Fruit fly (Drosophila melanogaster) whole organism, embryonic: Measurements from ENCODE around the gene CG13127.
A peak's percentile ranks its signal among the peaks of the same experiment; 100 is the strongest.

Experiments
- Atf3 ChIP-seq: fragments of 200-800 bp; sonication (Bioruptor generic); optimal IDR thresholded peaks from 3 replicates; lab custom pipeline; 2016; ENCODE audit warnings: missing biosample characterization, missing genetic modification characterization
- BEAF-32 ChIP-seq: fragments of 200-800 bp; sonication (Bioruptor generic); optimal IDR thresholded peaks from 3 replicates; lab custom pipeline; 2017; ENCODE audit warnings: missing biosample characterization, missing genetic modification characterization, mild to moderate bottlenecking, moderate library complexity, missing genetic modification reagents
- Bdp1 ChIP-seq: fragments of 200-800 bp; sonication (Bioruptor generic); optimal IDR thresholded peaks from 3 replicates; lab custom pipeline; 2016; ENCODE audit warnings: missing biosample characterization, missing genetic modification characterization
- C15 ChIP-seq: fragments of 200-800 bp; sonication (Bioruptor generic); IDR thresholded peaks from 3 replicates; pipeline ENCODE4 v1.3.6; 2022; ENCODE audit warnings: missing biosample characterization, missing genetic modification characterization
- CG10321 ChIP-seq: fragments of 200-800 bp; sonication (Bioruptor generic); IDR thresholded peaks from 2 replicates; pipeline ENCODE4 v1.3.6; 2022; ENCODE audit warnings: missing biosample characterization, missing genetic modification characterization
- CG11093 ChIP-seq: fragments of 200-800 bp; sonication (Bioruptor generic); IDR thresholded peaks from 3 replicates; pipeline ENCODE4 v1.3.6; 2022; ENCODE audit warnings: missing biosample characterization, missing genetic modification characterization
- CG12104 ChIP-seq: fragments of 200-800 bp; sonication (Bioruptor generic); optimal IDR thresholded peaks from 3 replicates; lab custom pipeline; 2016; ENCODE audit warnings: missing biosample characterization, missing genetic modification characterization
- CG13775 ChIP-seq: fragments of 200-800 bp; sonication (Bioruptor generic); optimal IDR thresholded peaks from 3 replicates; lab custom pipeline; 2017; ENCODE audit warnings: missing biosample characterization, mild to moderate bottlenecking, missing genetic modification characterization
- CG14441 ChIP-seq: fragments of 200-800 bp; sonication (Bioruptor generic); IDR thresholded peaks from 2 replicates; pipeline ENCODE4 v1.3.6; 2022; ENCODE audit warnings: missing biosample characterization, missing genetic modification characterization
- CG17568 ChIP-seq: fragments of 200-800 bp; sonication (Bioruptor generic); optimal IDR thresholded peaks from 2 replicates; lab custom pipeline; 2018; ENCODE audit warnings: missing biosample characterization, mild to moderate bottlenecking, missing genetic modification characterization, moderate library complexity
- CG32532 ChIP-seq: fragments of 200-800 bp; sonication (Bioruptor generic); IDR thresholded peaks from 2 replicates; pipeline ENCODE4 v1.3.6; 2022; ENCODE audit warnings: missing biosample characterization, missing genetic modification characterization
- CG33557 ChIP-seq: fragments of 200-800 bp; sonication (Bioruptor generic); optimal IDR thresholded peaks from 2 replicates; lab custom pipeline; 2019; ENCODE audit warnings: missing biosample characterization, mild to moderate bottlenecking, missing genetic modification characterization, moderate library complexity
- CG3995 ChIP-seq: fragments of 200-800 bp; sonication (Bioruptor generic); optimal IDR thresholded peaks from 3 replicates; lab custom pipeline; 2016; ENCODE audit warnings: missing biosample characterization, missing genetic modification characterization
- CG4820 ChIP-seq: fragments of 200-800 bp; sonication (Bioruptor generic); optimal IDR thresholded peaks from 3 replicates; lab custom pipeline; 2016; ENCODE audit warnings: missing biosample characterization, missing genetic modification characterization
- CG5953 ChIP-seq: fragments of 200-800 bp; sonication (Bioruptor generic); IDR thresholded peaks from 2 replicates; pipeline ENCODE4 v1.3.6; 2022; ENCODE audit warnings: missing biosample characterization, missing genetic modification characterization
- CHES-1-like ChIP-seq: fragments of 200-800 bp; sonication (Bioruptor generic); optimal IDR thresholded peaks from 2 replicates; lab custom pipeline; 2016; ENCODE audit warnings: missing biosample characterization, missing genetic modification characterization
- Chrac-16 ChIP-seq: fragments of 200-800 bp; sonication (Bioruptor generic); optimal IDR thresholded peaks from 3 replicates; lab custom pipeline; 2016; ENCODE audit warnings: missing biosample characterization, missing genetic modification characterization
- Dip2 ChIP-seq: fragments of 200-800 bp; sonication (Bioruptor generic); IDR thresholded peaks from 2 replicates; pipeline ENCODE4 v1.3.6; 2022; ENCODE audit warnings: missing biosample characterization, missing genetic modification characterization
- Ets65A ChIP-seq: fragments of 200-800 bp; sonication (Bioruptor generic); peaks from one replicate; lab custom pipeline; 2016; ENCODE audit warnings: missing biosample characterization, missing genetic modification characterization
- GATAe ChIP-seq: fragments of 200-800 bp; sonication (Bioruptor generic); conservative IDR thresholded peaks from 2 replicates; pipeline ENCODE4 v1.3.6; 2022; ENCODE audit warnings: missing biosample characterization, missing genetic modification characterization
- Gsc ChIP-seq: fragments of 200-800 bp; sonication (Bioruptor generic); IDR thresholded peaks from 2 replicates; pipeline ENCODE4 v1.3.6; 2022; ENCODE audit warnings: missing biosample characterization, missing genetic modification characterization
- H2.0 ChIP-seq: fragments of 200-800 bp; sonication (Bioruptor generic); IDR thresholded peaks from 2 replicates; pipeline ENCODE4 v1.3.6; 2022; ENCODE audit warnings: missing biosample characterization, missing genetic modification characterization
- HLH54F ChIP-seq: fragments of 200-800 bp; sonication (Bioruptor generic); optimal IDR thresholded peaks from 3 replicates; lab custom pipeline; 2016; ENCODE audit warnings: missing biosample characterization, missing genetic modification characterization
- Hmx ChIP-seq: fragments of 200-800 bp; sonication (Bioruptor generic); optimal IDR thresholded peaks from 2 replicates; lab custom pipeline; 2016; ENCODE audit warnings: missing biosample characterization, missing genetic modification characterization
- Kr ChIP-seq: fragments of 200-800 bp; sonication (Bioruptor generic); optimal IDR thresholded peaks from 2 replicates; lab custom pipeline; 2017; ENCODE audit warnings: missing biosample characterization, mild to moderate bottlenecking, missing genetic modification characterization
- Med ChIP-seq: fragments of 200-800 bp; sonication (Bioruptor generic); peaks from one replicate; lab custom pipeline; 2016; ENCODE audit warnings: missing biosample characterization, missing genetic modification characterization, mild to moderate bottlenecking, inconsistent platforms, moderate library complexity
- Myb ChIP-seq: fragments of 200-800 bp; sonication (Bioruptor generic); optimal IDR thresholded peaks from 2 replicates; lab custom pipeline; 2016; ENCODE audit warnings: missing biosample characterization, missing genetic modification characterization
- NC2α ChIP-seq: fragments of 200-800 bp; sonication (Bioruptor generic); optimal IDR thresholded peaks from 2 replicates; lab custom pipeline; 2016; ENCODE audit warnings: missing biosample characterization, missing genetic modification characterization
- Side ChIP-seq: fragments of 200-800 bp; sonication (Bioruptor generic); optimal IDR thresholded peaks from 2 replicates; lab custom pipeline; 2016; ENCODE audit warnings: missing biosample characterization, missing genetic modification characterization
- Sox100B ChIP-seq: fragments of 200-800 bp; sonication (Bioruptor generic); optimal IDR thresholded peaks from 3 replicates; lab custom pipeline; 2018; ENCODE audit warnings: missing biosample characterization, mild to moderate bottlenecking, missing genetic modification characterization
- Xbp1 ChIP-seq: fragments of 200-800 bp; sonication (Bioruptor generic); optimal IDR thresholded peaks from 3 replicates; lab custom pipeline; 2016; ENCODE audit warnings: missing biosample characterization, mild to moderate bottlenecking, missing genetic modification characterization
- aop ChIP-seq: fragments of 200-800 bp; sonication (Bioruptor generic); IDR thresholded peaks from 2 replicates; pipeline ENCODE4 v1.3.6; 2022; ENCODE audit warnings: missing biosample characterization, missing genetic modification characterization
- chn ChIP-seq: fragments of 200-800 bp; sonication (Bioruptor generic); optimal IDR thresholded peaks from 2 replicates; lab custom pipeline; 2016; ENCODE audit warnings: missing biosample characterization, missing genetic modification characterization
- ci ChIP-seq: fragments of 200-800 bp; sonication (Bioruptor generic); IDR thresholded peaks from 3 replicates; pipeline ENCODE4 v1.3.6; 2022; ENCODE audit warnings: missing biosample characterization, missing genetic modification characterization
- gem ChIP-seq: fragments of 200-800 bp; sonication (Bioruptor generic); optimal IDR thresholded peaks from 2 replicates; lab custom pipeline; 2019; ENCODE audit warnings: missing biosample characterization, mild to moderate bottlenecking, missing genetic modification characterization, moderate library complexity
- gfzf ChIP-seq: fragments of 200-800 bp; sonication (Bioruptor generic); optimal IDR thresholded peaks from 2 replicates; lab custom pipeline; 2016; ENCODE audit warnings: missing biosample characterization, mild to moderate bottlenecking, missing genetic modification characterization, moderate library complexity
- ham ChIP-seq: fragments of 200-800 bp; sonication (Bioruptor generic); IDR thresholded peaks from 2 replicates; pipeline ENCODE4 v1.3.6; 2022; ENCODE audit warnings: missing biosample characterization, missing genetic modification characterization
- jigr1 ChIP-seq: fragments of 200-800 bp; sonication (Bioruptor generic); IDR thresholded peaks from 3 replicates; pipeline ENCODE4 v1.3.6; 2022; ENCODE audit warnings: missing biosample characterization, missing genetic modification characterization
- mld ChIP-seq: fragments of 200-800 bp; sonication (Bioruptor generic); IDR thresholded peaks from 3 replicates; pipeline ENCODE4 v1.3.6; 2022; ENCODE audit warnings: missing biosample characterization, missing genetic modification characterization; ENCODE audit not compliant: partially characterized antibody
- odd ChIP-seq: fragments of 200-800 bp; sonication (Bioruptor generic); optimal IDR thresholded peaks from 2 replicates; lab custom pipeline; 2017; ENCODE audit warnings: missing biosample characterization, mild to moderate bottlenecking, missing genetic modification characterization
- p53 ChIP-seq: fragments of 200-800 bp; sonication (Bioruptor generic); optimal IDR thresholded peaks from 2 replicates; lab custom pipeline; 2016; ENCODE audit warnings: missing biosample characterization, missing genetic modification characterization
- prd ChIP-seq, 3 experiments: fragments of >200 bp in 2 of 3; fragments of 200-800 bp in 1 of 3; sonication (Bioruptor generic) in 1 of 3; optimal IDR thresholded peaks in 2 of 3; IDR thresholded peaks in 1 of 3; 2 replicates in 2 of 3; 3 replicates in 1 of 3; pipeline versions ENCODE4 v1.3.6 to Lab custom; 2017 to 2022; ENCODE audit warnings: missing biosample characterization in 1 of 3, missing genetic modification characterization in 1 of 3
- sc ChIP-seq, 3 experiments: fragments of >200 bp in 2 of 3; fragments of 200-800 bp in 1 of 3; sonication (Bioruptor generic) in 1 of 3; optimal IDR thresholded peaks; 2 replicates in 2 of 3; 3 replicates in 1 of 3; lab custom pipeline; 2017; ENCODE audit warnings: mild to moderate bottlenecking in 1 of 3, missing biosample characterization in 1 of 3, missing genetic modification characterization in 1 of 3, missing genetic modification reagents in 1 of 3
- slou ChIP-seq: fragments of 200-800 bp; sonication (Bioruptor generic); optimal IDR thresholded peaks from 3 replicates; lab custom pipeline; 2016; ENCODE audit warnings: missing biosample characterization, missing genetic modification characterization
- slp2 ChIP-seq: fragments of 200-800 bp; sonication (Bioruptor generic); optimal IDR thresholded peaks from 2 replicates; lab custom pipeline; 2016; ENCODE audit warnings: missing biosample characterization, missing genetic modification characterization
- tgo ChIP-seq: fragments of 200-800 bp; sonication (Bioruptor generic); IDR thresholded peaks from 3 replicates; pipeline ENCODE4 v1.3.6; 2022; ENCODE audit warnings: missing biosample characterization, missing genetic modification characterization
- toy ChIP-seq: fragments of 200-800 bp; sonication (Bioruptor generic); IDR thresholded peaks from 2 replicates; pipeline ENCODE4 v1.3.6; 2022; ENCODE audit warnings: missing biosample characterization, missing genetic modification characterization
- unpg ChIP-seq: fragments of 200-800 bp; sonication (Bioruptor generic); optimal IDR thresholded peaks from 3 replicates; lab custom pipeline; 2018; ENCODE audit warnings: missing biosample characterization, mild to moderate bottlenecking, missing genetic modification characterization, moderate library complexity
- wek ChIP-seq: fragments of 200-800 bp; sonication (Bioruptor generic); optimal IDR thresholded peaks from 3 replicates; lab custom pipeline; 2018; ENCODE audit warnings: missing biosample characterization, mild to moderate bottlenecking, missing genetic modification characterization, moderate library complexity
- zfh1 ChIP-seq: fragments of 200-800 bp; sonication (Bioruptor generic); IDR thresholded peaks from 3 replicates; pipeline ENCODE4 v1.3.6; 2022; ENCODE audit warnings: missing biosample characterization, missing genetic modification characterization

CG13127 gene

dm6 chr2L:10003593-10003992, 22.9 kb upstream of the CG13127 start, which contains the start of gene Ndf (continued):
- TF ChIP-seq toy (GFP tag; lab: Robert Waterston, UW) (0 out of 2 replicates have a peak, but pooled peaks have one; percentile 17), CG12104 (GFP tag; lab: Kevin White, UChicago) (peak; percentile 51), jigr1 (peak; percentile 53; the same call in 1 of the 3 replicates), Side (GFP tag; lab: Kevin White, UChicago) (peak; percentile 37), Atf3 (GFP tag; lab: Kevin White, UChicago) (peak; percentile 28), Hmx (no peak), HLH54F (peak; percentile 41), slp2 (no peak), CG14441 (GFP tag; lab: Robert Waterston, UW) (peak; percentile 38; the same call in 1 of the 2 replicates), CG32532 (GFP tag; lab: Robert Waterston, UW) (peak; percentile 83), C15 (GFP tag; lab: Robert Waterston, UW) (no peak), Gsc (GFP tag; lab: Robert Waterston, UW) (no peak), chn (peak; percentile 64), NC2α (GFP tag; lab: Kevin White, UChicago) (peak; percentile 18), BEAF-32 (peak; percentile 82), CG5953 (GFP tag; lab: Robert Waterston, UW) (0 out of 2 replicates have a peak, but pooled peaks have one; percentile 9), ham (GFP tag; lab: Robert Waterston, UW) (no peak), gem (tag; lab: Kevin White, UChicago) (peak; percentile 65), tgo (peak; percentile 58), prd (optimal IDR thresholded peaks at IDR 0.05; lab: Kevin White, UChicago) (no peak), prd (GFP tag; IDR thresholded peaks at IDR 0.05; lab: Robert Waterston, UW) (peak; percentile 69; the same call in 2 of the 3 replicates), aop (no peak), H2.0 (GFP tag; lab: Robert Waterston, UW) (peak; percentile 39; the same call in 1 of the 2 replicates), Bdp1 (GFP tag; lab: Kevin White, UChicago) (peak; percentile 45), Xbp1 (GFP tag; lab: Kevin White, UChicago) (peak; percentile 78), CHES-1-like (GFP tag; lab: Kevin White, UChicago) (peak; percentile 56), CG4820 (GFP tag; lab: Kevin White, UChicago) (peak; percentile 65), GATAe (GFP tag; lab: Robert Waterston, UW) (peak; percentile 28; the same call in 1 of the 2 replicates), Myb (GFP tag; lab: Kevin White, UChicago) (peak; percentile 36), Dip2 (GFP tag; lab: Robert Waterston, UW) (no peak), Kr (no peak), CG10321 (GFP tag; lab: Robert Waterston, UW) (no peak), CG3995 (GFP tag; lab: Kevin White, UChicago) (peak; percentile 47), CG33557 (peak; percentile 35), CG17568 (GFP tag; lab: Kevin White, UChicago) (no peak), odd (GFP tag; lab: Kevin White, UChicago) (no peak), wek (GFP tag; lab: Kevin White, UChicago) (peak; percentile 41), zfh1 (GFP tag; lab: Robert Waterston, UW) (peak; percentile 80), Chrac-16 (GFP tag; lab: Kevin White, UChicago) (peak; percentile 61), CG11093 (GFP tag; lab: Robert Waterston, UW) (0 out of 3 replicates have a peak, but pooled peaks have one; percentile 32), Ets65A (peak; percentile 92), ci (peak; percentile 88), Med (peak; percentile 98), gfzf (no peak), p53 (no peak), Sox100B (peak; percentile 46), unpg (GFP tag; lab: Kevin White, UChicago) (peak; percentile 39), CG13775 (GFP tag; lab: Kevin White, UChicago) (peak; percentile 52), mld (peak; percentile 63; the same call in 1 of the 3 replicates), sc (optimal IDR thresholded peaks at IDR 0.05; lab: Kevin White, UChicago) (no peak), sc (GFP tag; optimal IDR thresholded peaks at IDR 0.05; lab: Kevin White, UChicago) (no peak), slou (peak; percentile 20)
